Worm (Caenorhabditis elegans): Measurements from ENCODE around the gene F28A12.10.

DNA sequence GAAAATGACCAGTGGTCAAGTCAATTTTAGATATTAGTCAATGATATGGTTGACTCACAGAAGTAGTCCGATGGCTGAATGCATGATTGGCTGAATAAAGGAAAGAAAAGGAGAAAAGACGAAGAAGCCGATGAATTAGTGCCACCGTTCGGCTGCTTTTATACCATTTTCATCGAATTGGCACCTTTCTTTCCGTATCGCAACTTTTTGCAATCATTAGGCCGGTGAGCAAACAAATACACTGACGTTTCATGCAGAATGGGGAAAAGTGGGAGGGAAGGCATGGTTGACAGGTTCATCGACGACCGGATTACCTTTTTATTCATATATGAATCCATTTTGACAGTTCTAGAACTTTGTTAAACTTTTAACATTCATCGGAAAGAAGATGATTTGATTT, 16.4 kb downstream of the F28A12.10 start, which contains the start of gene idpc-2:
- TF ChIP-seq unc-55 (GFP tag; optimal IDR thresholded peaks at IDR 0.05) (no peak), K02D7.2 (tag; optimal IDR thresholded peaks at IDR 0.05) (no peak), che-1 (tag; optimal IDR thresholded peaks at IDR 0.05) (no peak)
